Worm (Caenorhabditis elegans) whole organism, young adult: ENCODE measurements around the gene ceh-24.

Experiments
- B0336.3 ChIP-seq: fragments of 200-800 bp; sonication (Bioruptor generic); IDR thresholded peaks from 2 replicates; pipeline ENCODE4 v1.3.6; 2022; ENCODE audit warnings: missing genetic modification characterization, missing compliant biosample characterization
- C06A6.2 ChIP-seq: fragments of 200-800 bp; sonication (Bioruptor generic); conservative IDR thresholded peaks from 2 replicates; pipeline ENCODE4 v1.3.6; 2022; ENCODE audit warnings: missing genetic modification characterization, missing compliant biosample characterization
- C17E4.6 ChIP-seq: fragments of 200-800 bp; sonication (Bioruptor generic); IDR thresholded peaks from 2 replicates; pipeline ENCODE4 v1.3.6; 2022; ENCODE audit warnings: missing genetic modification reagents, missing genetic modification characterization, missing compliant biosample characterization
- F39B2.1 ChIP-seq: fragments of 200-800 bp; sonication (Bioruptor generic); IDR thresholded peaks from 2 replicates; pipeline ENCODE4 v1.3.6; 2022; ENCODE audit warnings: missing genetic modification reagents, missing genetic modification characterization, missing compliant biosample characterization
- F52B5.7 ChIP-seq: sonication (generic microtip); optimal IDR thresholded peaks from 2 replicates; lab custom pipeline; 2016; ENCODE audit warnings: mild to moderate bottlenecking, missing genetic modification characterization, missing compliant biosample characterization
- K11D2.4 ChIP-seq: fragments of 200-800 bp; sonication (Bioruptor generic); IDR thresholded peaks from 2 replicates; pipeline ENCODE4 v1.3.6; 2022; ENCODE audit warnings: missing genetic modification reagents, missing genetic modification characterization, missing compliant biosample characterization
- Y95B8A.8 ChIP-seq: fragments of 200-800 bp; sonication (Bioruptor generic); IDR thresholded peaks from 2 replicates; pipeline ENCODE4 v1.3.6; 2022; ENCODE audit warnings: missing genetic modification reagents, missing genetic modification characterization, missing compliant biosample characterization
- aptf-3 ChIP-seq: fragments of 200-800 bp; sonication (Bioruptor generic); IDR thresholded peaks from 2 replicates; pipeline ENCODE4 v1.3.6; 2022; ENCODE audit warnings: missing genetic modification characterization, missing compliant biosample characterization
- attf-3 ChIP-seq: fragments of 200-800 bp; sonication (Bioruptor generic); conservative IDR thresholded peaks from 2 replicates; pipeline ENCODE4 v1.3.6; 2022; ENCODE audit warnings: missing genetic modification reagents, missing genetic modification characterization, missing compliant biosample characterization
- attf-5 ChIP-seq: fragments of 200-800 bp; sonication (Bioruptor generic); optimal IDR thresholded peaks from 2 replicates; lab custom pipeline; 2018; ENCODE audit warnings: mild to moderate bottlenecking, missing genetic modification characterization, missing compliant biosample characterization
- bed-2 ChIP-seq: fragments of 200-800 bp; sonication (Bioruptor generic); IDR thresholded peaks from 2 replicates; pipeline ENCODE4 v1.3.6; 2022; ENCODE audit warnings: missing genetic modification reagents, missing genetic modification characterization, missing compliant biosample characterization
- cebp-1 ChIP-seq, 2 experiments: fragments of 200-800 bp in 1 of 2; sonication (Bioruptor generic) in 1 of 2; sonication (generic microtip) in 1 of 2; IDR thresholded peaks in 1 of 2; optimal IDR thresholded peaks in 1 of 2; 2 replicates each; pipeline versions ENCODE4 v1.3.6 to Lab custom; 2017 to 2022; ENCODE audit warnings: missing compliant biosample characterization in 2 of 2, missing genetic modification characterization in 2 of 2, mild to moderate bottlenecking in 1 of 2, missing genetic modification reagents in 1 of 2, moderate library complexity in 1 of 2
- ceh-100 ChIP-seq: fragments of 200-800 bp; sonication (Bioruptor generic); IDR thresholded peaks from 2 replicates; pipeline ENCODE4 v1.3.6; 2022; ENCODE audit warnings: missing genetic modification reagents, missing genetic modification characterization, missing compliant biosample characterization
- ceh-27 ChIP-seq: fragments of 200-800 bp; sonication (Bioruptor generic); optimal IDR thresholded peaks from 2 replicates; lab custom pipeline; 2018; ENCODE audit warnings: mild to moderate bottlenecking, missing genetic modification characterization, moderate library complexity, missing compliant biosample characterization
- ceh-58 ChIP-seq: fragments of 200-800 bp; sonication (Bioruptor generic); IDR thresholded peaks from 2 replicates; pipeline ENCODE4 v1.3.6; 2022; ENCODE audit warnings: missing genetic modification characterization, missing compliant biosample characterization
- ceh-91 ChIP-seq: fragments of 200-800 bp; sonication (Bioruptor generic); IDR thresholded peaks from 2 replicates; pipeline ENCODE4 v1.3.6; 2022; ENCODE audit warnings: missing genetic modification reagents, missing genetic modification characterization, missing compliant biosample characterization
- chd-7 ChIP-seq: sonication (generic microtip); optimal IDR thresholded peaks from 2 replicates; lab custom pipeline; 2016; ENCODE audit warnings: mild to moderate bottlenecking, missing genetic modification characterization, moderate library complexity, missing compliant biosample characterization
- die-1 ChIP-seq: sonication (generic microtip); optimal IDR thresholded peaks from 2 replicates; lab custom pipeline; 2016; ENCODE audit warnings: missing genotype, mild to moderate bottlenecking, missing genetic modification characterization, missing compliant biosample characterization
- dox-1 ChIP-seq: fragments of 200-800 bp; sonication (Bioruptor generic); IDR thresholded peaks from 2 replicates; pipeline ENCODE4 v1.3.6; 2022; ENCODE audit warnings: missing genetic modification reagents, missing genetic modification characterization, missing compliant biosample characterization
- efl-1 ChIP-seq: fragments of 150-350 bp; optimal IDR thresholded peaks from 2 replicates; lab custom pipeline; 2014; ENCODE audit warnings: missing biosample characterization, missing genetic modification reagents, missing genetic modification characterization
- egl-18 ChIP-seq: fragments of 200-800 bp; sonication (Bioruptor generic); IDR thresholded peaks from 2 replicates; pipeline ENCODE4 v1.3.6; 2022; ENCODE audit warnings: missing genetic modification reagents, missing genetic modification characterization, missing compliant biosample characterization
- egrh-3 ChIP-seq: fragments of 200-800 bp; sonication (Bioruptor generic); IDR thresholded peaks from 2 replicates; pipeline ENCODE4 v1.3.6; 2022; ENCODE audit warnings: missing genetic modification reagents, missing genetic modification characterization, missing compliant biosample characterization
- ekl-4 ChIP-seq: fragments of 200-800 bp; sonication (Bioruptor generic); IDR thresholded peaks from 2 replicates; pipeline ENCODE4 v1.3.6; 2022; ENCODE audit warnings: missing genetic modification reagents, missing genetic modification characterization, missing compliant biosample characterization
- ets-4 ChIP-seq: fragments of 200-800 bp; sonication (Bioruptor generic); optimal IDR thresholded peaks from 2 replicates; lab custom pipeline; 2018; ENCODE audit warnings: mild to moderate bottlenecking, missing genetic modification characterization, missing compliant biosample characterization
- gei-17 ChIP-seq: fragments of 200-800 bp; sonication (Bioruptor generic); optimal IDR thresholded peaks from 2 replicates; lab custom pipeline; 2018; ENCODE audit warnings: mild to moderate bottlenecking, missing genetic modification characterization, missing compliant biosample characterization
- him-1 ChIP-seq: sonication (generic microtip); optimal IDR thresholded peaks from 2 replicates; lab custom pipeline; 2016; ENCODE audit warnings: missing genotype, missing genetic modification reagents, missing genetic modification characterization, missing compliant biosample characterization
- hlh-26 ChIP-seq: fragments of 200-800 bp; sonication (Bioruptor generic); conservative IDR thresholded peaks from 2 replicates; pipeline ENCODE4 v1.3.6; 2022; ENCODE audit warnings: missing genetic modification reagents, missing genetic modification characterization, missing compliant biosample characterization
- hmg-1.2 ChIP-seq: fragments of 200-800 bp; sonication (Bioruptor generic); IDR thresholded peaks from 2 replicates; pipeline ENCODE4 v1.3.6; 2022; ENCODE audit warnings: missing genetic modification reagents, missing genetic modification characterization, missing compliant biosample characterization
- hsf-1 ChIP-seq: fragments of 200-800 bp; sonication (Bioruptor generic); IDR thresholded peaks from 2 replicates; pipeline ENCODE4 v1.3.6; 2022; ENCODE audit warnings: missing genetic modification reagents, missing genetic modification characterization, missing compliant biosample characterization
- lin-35 ChIP-seq, 3 experiments: fragments of 150-350 bp in 2 of 3; sonication (generic microtip) in 1 of 3; optimal IDR thresholded peaks; 2 replicates each; lab custom pipeline; 2014 to 2018; ENCODE audit warnings: missing biosample characterization in 3 of 3, missing genetic modification characterization in 3 of 3, missing genetic modification reagents in 3 of 3
- lsl-1 ChIP-seq: fragments of 200-800 bp; sonication (Bioruptor generic); optimal IDR thresholded peaks from 2 replicates; lab custom pipeline; 2018; ENCODE audit warnings: mild to moderate bottlenecking, missing genetic modification characterization, moderate library complexity, missing compliant biosample characterization
- madf-10 ChIP-seq: sonication (generic microtip); optimal IDR thresholded peaks from 2 replicates; lab custom pipeline; 2016; ENCODE audit warnings: mild to moderate bottlenecking, missing genetic modification characterization, missing compliant biosample characterization
- nfya-1 ChIP-seq: sonication (generic microtip); optimal IDR thresholded peaks from 2 replicates; lab custom pipeline; 2017; ENCODE audit warnings: antibody characterized with exemption, missing compliant biosample characterization, missing genetic modification characterization, borderline replicate concordance; ENCODE audit not compliant: insufficient read depth
- nhr-80 ChIP-seq: sonication (generic microtip); optimal IDR thresholded peaks from 2 replicates; lab custom pipeline; 2016; ENCODE audit warnings: missing genetic modification characterization, missing compliant biosample characterization
- pbrm-1 ChIP-seq: fragments of 200-800 bp; sonication (Bioruptor generic); IDR thresholded peaks from 2 replicates; pipeline ENCODE4 v1.3.6; 2022; ENCODE audit warnings: missing genetic modification reagents, missing genetic modification characterization, missing compliant biosample characterization
- rcor-1 ChIP-seq: fragments of 200-800 bp; sonication (Bioruptor generic); IDR thresholded peaks from 2 replicates; pipeline ENCODE4 v1.3.6; 2022; ENCODE audit warnings: missing genetic modification reagents, missing genetic modification characterization, missing compliant biosample characterization
- rec-8 ChIP-seq, 2 experiments: sonication (generic microtip); optimal IDR thresholded peaks; 2 replicates each; lab custom pipeline; 2016; ENCODE audit warnings: mild to moderate bottlenecking in 2 of 2, missing genetic modification characterization in 2 of 2, missing genetic modification reagents in 2 of 2, missing genotype in 2 of 2, missing biosample characterization in 1 of 2, missing compliant biosample characterization in 1 of 2, moderate library complexity in 1 of 2
- repo-1 ChIP-seq: sonication (generic microtip); optimal IDR thresholded peaks from 2 replicates; lab custom pipeline; 2017; ENCODE audit warnings: mild to moderate bottlenecking, missing genetic modification characterization, missing compliant biosample characterization
- sdz-38 ChIP-seq: sonication (generic microtip); optimal IDR thresholded peaks from 2 replicates; lab custom pipeline; 2016; ENCODE audit warnings: missing genotype, missing genetic modification characterization, missing compliant biosample characterization
- sea-2 ChIP-seq: fragments of 200-800 bp; sonication (Bioruptor generic); IDR thresholded peaks from 2 replicates; pipeline ENCODE4 v1.3.6; 2022; ENCODE audit warnings: missing genetic modification characterization, missing compliant biosample characterization
- snpc-1.3 ChIP-seq: sonication (generic microtip); optimal IDR thresholded peaks from 2 replicates; lab custom pipeline; 2017; ENCODE audit warnings: missing genetic modification characterization, mild to moderate bottlenecking, missing compliant biosample characterization, antibody characterized with exemption, moderate library complexity, missing genotype, missing genetic modification reagents; ENCODE audit not compliant: insufficient read depth
- sptf-2 ChIP-seq: fragments of 200-800 bp; sonication (Bioruptor generic); optimal IDR thresholded peaks from 2 replicates; lab custom pipeline; 2018; ENCODE audit warnings: mild to moderate bottlenecking, missing genetic modification characterization, missing compliant biosample characterization
- xnd-1 ChIP-seq: sonication (generic microtip); optimal IDR thresholded peaks from 2 replicates; lab custom pipeline; 2016; ENCODE audit warnings: missing genotype, missing genetic modification reagents, missing genetic modification characterization, missing compliant biosample characterization
- zfh-2 ChIP-seq: fragments of 200-800 bp; sonication (Bioruptor generic); conservative IDR thresholded peaks from 2 replicates; pipeline ENCODE4 v1.3.6; 2022; ENCODE audit warnings: missing genetic modification reagents, missing genetic modification characterization, missing compliant biosample characterization
- ztf-25 ChIP-seq: fragments of 200-800 bp; sonication (Bioruptor generic); IDR thresholded peaks from 2 replicates; pipeline ENCODE4 v1.3.6; 2022; ENCODE audit warnings: missing genetic modification reagents, missing genetic modification characterization, missing compliant biosample characterization

The ceh-24 gene

DNA sequence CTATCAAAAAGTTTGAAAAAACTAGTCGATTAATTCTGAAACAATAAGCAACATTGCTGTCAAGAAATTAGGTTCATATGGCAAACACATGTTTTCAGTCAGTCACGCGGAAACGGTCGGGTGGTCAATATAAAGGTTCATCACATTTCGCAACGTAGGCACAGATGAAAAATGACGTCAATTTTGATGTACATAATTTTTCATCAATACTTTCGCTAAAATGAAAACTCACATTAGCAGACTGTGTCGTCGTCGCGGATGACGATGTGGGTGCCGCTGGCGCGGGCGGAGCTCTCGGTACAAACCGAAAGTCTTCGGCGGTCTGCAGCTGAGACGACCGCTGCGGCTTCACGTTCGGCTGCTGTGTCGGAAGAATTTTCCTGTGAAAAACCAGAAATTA lies 9.1 kb upstream of the ceh-24 start, which contains the start of gene swan-2:
swan-2 (minus strand) TSS at position 380 of the 400 bp plus-strand sequence.
- TF ChIP-seq cebp-1 (GFP tag; IDR thresholded peaks at IDR 0.05; lab: Robert Waterston, UW) (peak; percentile 84), cebp-1 (tag; optimal IDR thresholded peaks at IDR 0.05; lab: Kevin White, UChicago) (peak; percentile 91), snpc-1.3 (no peak), attf-5 (GFP tag; lab: Kevin White, UChicago) (peak; percentile 11), madf-10 (tag; lab: Kevin White, UChicago) (no peak), ets-4 (GFP tag; lab: Kevin White, UChicago) (no peak), egrh-3 (GFP tag; lab: Robert Waterston, UW) (peak; percentile 46; the same call in 1 of the 2 replicates), attf-3 (GFP tag; lab: Robert Waterston, UW) (no peak), dox-1 (GFP tag; lab: Robert Waterston, UW) (no peak), ceh-100 (GFP tag; lab: Robert Waterston, UW) (no peak), zfh-2 (peak; percentile 83), ceh-91 (GFP tag; lab: Robert Waterston, UW) (no peak), sea-2 (no peak), efl-1 (GFP tag; lab: Kevin White, UChicago) (no peak), nhr-80 (tag; lab: Kevin White, UChicago) (no peak), lsl-1 (GFP tag; lab: Kevin White, UChicago) (no peak), bed-2 (no peak), aptf-3 (GFP tag; lab: Robert Waterston, UW) (no peak), K11D2.4 (GFP tag; lab: Robert Waterston, UW) (no peak), sptf-2 (GFP tag; lab: Kevin White, UChicago) (no peak)

DNA sequence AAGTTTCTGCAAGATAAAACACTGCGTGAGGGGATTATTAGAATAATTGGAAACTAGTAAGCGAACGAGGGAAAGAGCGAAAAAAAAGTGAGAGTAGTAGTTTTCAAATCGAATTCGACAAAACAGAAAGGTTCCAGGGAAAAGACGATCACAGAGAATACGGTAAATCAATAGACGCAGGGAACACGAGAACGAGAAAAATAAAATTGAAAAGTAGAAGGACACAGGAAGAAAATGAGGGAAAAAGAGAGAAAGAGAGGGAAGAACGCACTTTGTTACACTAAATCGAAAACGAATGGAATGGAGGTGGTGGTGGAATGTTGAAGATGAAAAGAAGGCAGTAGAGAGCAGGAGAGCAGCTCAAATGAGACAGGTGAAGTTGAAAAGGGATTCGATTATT lies 5.8 kb upstream of the ceh-24 start, which contains the start of gene swan-1:
swan-1 (minus strand) TSS at position 6 of the 400 bp plus-strand sequence.
- no peak for TF ChIP-seq xnd-1
- TF ChIP-seq hlh-26 (GFP tag; lab: Robert Waterston, UW) = no peak
- TF ChIP-seq Y95B8A.8 = no peak
- no peak for TF ChIP-seq repo-1
- TF ChIP-seq attf-5 (GFP tag; lab: Kevin White, UChicago) = no peak
- no peak for TF ChIP-seq hsf-1
- 0 out of 2 replicates have a peak, but pooled peaks have one; percentile 29 for TF ChIP-seq ekl-4 (GFP tag; lab: Robert Waterston, UW)
- TF ChIP-seq die-1 (tag; lab: Kevin White, UChicago) = no peak

DNA sequence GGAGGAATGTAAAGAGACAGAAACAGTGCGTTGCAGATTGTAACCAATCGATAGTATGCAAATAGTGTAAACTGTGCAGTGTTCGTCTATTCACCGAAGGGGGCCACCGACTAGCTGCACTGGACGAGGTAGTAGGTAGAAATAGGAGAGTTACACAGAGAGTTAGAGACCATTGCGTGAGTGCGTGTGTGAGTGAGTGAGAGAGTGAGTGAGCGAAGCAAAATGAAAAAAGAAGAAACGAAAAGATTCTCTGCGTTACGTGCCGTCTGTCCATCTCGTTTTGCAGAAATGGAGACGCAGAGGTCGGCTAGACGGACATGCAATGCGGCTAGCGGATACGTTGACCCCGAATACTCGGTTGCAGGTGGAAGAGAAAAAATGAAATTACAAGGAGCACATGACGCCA lies 4.6 kb upstream of the ceh-24 start:
- TF ChIP-seq C06A6.2 (GFP tag; lab: Robert Waterston, UW) = no peak
- TF ChIP-seq ztf-25 (GFP tag; lab: Robert Waterston, UW) = no peak
- no peak for TF ChIP-seq rec-8 (tag; optimal IDR thresholded peaks at IDR 0.05; lab: Kevin White, UChicago)
- TF ChIP-seq nfya-1 (tag; lab: Kevin White, UChicago) = no peak
- no peak for TF ChIP-seq ceh-58 (GFP tag; lab: Robert Waterston, UW)
- peak; percentile 31 for TF ChIP-seq chd-7 (tag; lab: Kevin White, UChicago)
- TF ChIP-seq F52B5.7 (tag; lab: Kevin White, UChicago) = no peak
- TF ChIP-seq F39B2.1 (GFP tag; lab: Robert Waterston, UW) = no peak
- no peak for TF ChIP-seq C17E4.6
- TF ChIP-seq him-1 (tag; lab: Kevin White, UChicago) = no peak
- no peak for TF ChIP-seq egl-18
- peak; percentile 77 for TF ChIP-seq attf-5 (GFP tag; lab: Kevin White, UChicago)
- peak; percentile 22 for TF ChIP-seq gei-17
- no peak for TF ChIP-seq sdz-38 (tag; lab: Kevin White, UChicago)
- no peak for TF ChIP-seq pbrm-1 (GFP tag; lab: Robert Waterston, UW)
- no peak for TF ChIP-seq sptf-2 (GFP tag; lab: Kevin White, UChicago)
- no peak for TF ChIP-seq B0336.3 (GFP tag; lab: Robert Waterston, UW)
- peak; percentile 57; the same call in 1 of the 2 replicates for TF ChIP-seq rcor-1 (GFP tag; lab: Robert Waterston, UW)
- no peak for TF ChIP-seq snpc-1.3
- TF ChIP-seq ceh-27 (GFP tag; lab: Kevin White, UChicago) = peak; percentile 27
- peak in 1 of 3 experiments; percentile 28 for TF ChIP-seq lin-35 (GFP tag; optimal IDR thresholded peaks at IDR 0.05; lab: Kevin White, UChicago)
- TF ChIP-seq hmg-1.2 (GFP tag; lab: Robert Waterston, UW) = peak; percentile 74; the same call in 1 of the 2 replicates
- no peak for TF ChIP-seq ekl-4 (GFP tag; lab: Robert Waterston, UW)
- no peak for TF ChIP-seq ets-4 (GFP tag; lab: Kevin White, UChicago)
- TF ChIP-seq efl-1 (GFP tag; lab: Kevin White, UChicago) = no peak
